Worm (Caenorhabditis elegans) whole organism, L4 larva: Measurements from ENCODE around the gene ugt-2.
A peak's percentile ranks its signal among the peaks of the same experiment; 100 is the strongest.

Experiments used
- Y5F2A.4 ChIP-seq: fragments of 200-800 bp; sonication (Bioruptor generic); optimal IDR thresholded peaks from 2 replicates; lab custom pipeline; 2018; ENCODE audit warnings: mild to moderate bottlenecking, missing genetic modification characterization, missing compliant biosample characterization
- ama-1 ChIP-seq: fragments of 150-350 bp; optimal IDR thresholded peaks from 2 replicates; lab custom pipeline; 2014; ENCODE audit warnings: inconsistent platforms, mixed read lengths
- ceh-62 ChIP-seq: sonication (generic microtip); optimal IDR thresholded peaks from 2 replicates; lab custom pipeline; 2017; ENCODE audit warnings: missing biosample characterization, missing genetic modification characterization
- ces-1 ChIP-seq: fragments of 150-350 bp; sonication (generic microtip); optimal IDR thresholded peaks from 4 replicates; lab custom pipeline; 2014; ENCODE audit warnings: missing biosample characterization, missing genetic modification reagents, missing genetic modification characterization
- dmd-8 ChIP-seq: fragments of 200-800 bp; sonication (Bioruptor generic); IDR thresholded peaks from 2 replicates; pipeline ENCODE4 v1.3.6; 2022; ENCODE audit warnings: missing genetic modification characterization, missing compliant biosample characterization
- hlh-30 ChIP-seq: sonication (generic microtip); optimal IDR thresholded peaks from 2 replicates; lab custom pipeline; 2017; ENCODE audit warnings: antibody characterized with exemption, mild to moderate bottlenecking, missing genetic modification characterization, missing compliant biosample characterization; ENCODE audit not compliant: insufficient read depth
- lin-15B ChIP-seq: fragments of 150-350 bp; sonication (generic microtip); optimal IDR thresholded peaks from 3 replicates; lab custom pipeline; 2014; ENCODE audit warnings: missing biosample characterization, missing genetic modification characterization
- mdl-1 ChIP-seq, 2 experiments: fragments of 150-350 bp in 1 of 2; sonication (generic microtip) in 1 of 2; optimal IDR thresholded peaks; 2 replicates each; lab custom pipeline; 2014 to 2017; ENCODE audit warnings: missing biosample characterization in 2 of 2, missing genetic modification characterization in 2 of 2
- nhr-28 ChIP-seq: fragments of 150-350 bp; optimal IDR thresholded peaks from 2 replicates; lab custom pipeline; 2014; ENCODE audit warnings: missing biosample characterization, missing genetic modification characterization
- nhr-76 ChIP-seq: fragments of 150-350 bp; optimal IDR thresholded peaks from 2 replicates; lab custom pipeline; 2014; ENCODE audit warnings: missing biosample characterization, missing genetic modification characterization
- snpc-4 ChIP-seq: fragments of 150-350 bp; optimal IDR thresholded peaks from 2 replicates; lab custom pipeline; 2014; ENCODE audit warnings: missing biosample characterization, missing genetic modification characterization
- unc-39 ChIP-seq: sonication (generic microtip); optimal IDR thresholded peaks from 2 replicates; lab custom pipeline; 2017; ENCODE audit warnings: missing biosample characterization, missing genetic modification characterization

ce11 chrV:10432607-10433006, 34.0 kb downstream of the ugt-2 start:
- no peak for TF ChIP-seq unc-39 (tag; lab: Kevin White, UChicago)
- TF ChIP-seq mdl-1 (tag; optimal IDR thresholded peaks at IDR 0.05; lab: Kevin White, UChicago): peak in 1 of 2 experiments; percentile 64
- no peak for TF ChIP-seq ama-1 (lab: Kevin White, UChicago)
- TF ChIP-seq hlh-30 (tag; lab: Kevin White, UChicago): peak; percentile 31
- TF ChIP-seq Y5F2A.4 (GFP tag; lab: Kevin White, UChicago): no peak
- no peak for TF ChIP-seq ces-1 (GFP tag; lab: Kevin White, UChicago)
- TF ChIP-seq dmd-8 (GFP tag; lab: Robert Waterston, UW): no peak
- no peak for TF ChIP-seq lin-15B (tag; lab: Kevin White, UChicago)
- peak; percentile 87 for TF ChIP-seq nhr-28 (tag; lab: Kevin White, UChicago)
- no peak for TF ChIP-seq snpc-4
- no peak for TF ChIP-seq ceh-62
- no peak for TF ChIP-seq nhr-76 (tag; lab: Kevin White, UChicago)
